Worm (Caenorhabditis elegans) whole organism, L3 larva: Measurements from ENCODE around the gene gst-41.

Source experiments
- egl-27 ChIP-seq: sonication (generic microtip); optimal IDR thresholded peaks from 4 replicates; lab custom pipeline; 2017; ENCODE audit warnings: missing biosample characterization, missing genetic modification reagents, missing genetic modification characterization
- fos-1 ChIP-seq: fragments of 150-350 bp; optimal IDR thresholded peaks from 2 replicates; lab custom pipeline; 2014; ENCODE audit warnings: missing biosample characterization, missing genetic modification characterization
- nhr-12 ChIP-seq: fragments of 150-350 bp; optimal IDR thresholded peaks from 2 replicates; lab custom pipeline; 2014; ENCODE audit warnings: missing biosample characterization, missing genetic modification characterization
- unc-62 ChIP-seq: fragments of 150-350 bp; sonication (generic microtip); optimal IDR thresholded peaks from 4 replicates; lab custom pipeline; 2014; ENCODE audit warnings: missing biosample characterization, missing genetic modification reagents, missing genetic modification characterization

ce11 chrV:7352186-7353053 lies 46.7 kb downstream of the gst-41 start, which contains the start of the genes srh-231 and srh-275:
- TF ChIP-seq unc-62 (no peak), egl-27 (tag; lab: Kevin White, UChicago) (no peak), fos-1 (tag; lab: Kevin White, UChicago) (no peak), nhr-12 (tag; lab: Kevin White, UChicago) (no peak)
